Worm (Caenorhabditis elegans): ENCODE results near the gene str-43.

DNA sequence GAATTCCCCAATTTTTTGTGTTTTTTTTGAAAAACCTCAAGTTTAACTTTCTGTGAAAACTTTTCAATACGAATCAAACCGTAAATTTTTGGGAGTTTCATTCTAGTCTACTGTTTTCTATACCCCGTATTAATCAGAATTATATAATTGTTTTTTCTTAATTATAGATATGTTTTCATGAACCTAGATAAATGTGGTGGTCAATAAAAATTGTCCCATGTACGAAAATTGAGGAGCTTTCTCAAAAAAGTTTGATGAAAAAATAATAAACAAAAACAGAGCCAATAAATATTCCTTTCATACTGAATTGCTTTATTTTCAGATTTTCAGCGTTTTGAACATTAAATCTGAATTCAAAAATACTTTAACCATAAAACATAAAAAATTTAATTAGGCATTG, 41.5 kb downstream of the str-43 start, which contains the start of gene Y6E2A.1:
- no peak for TF ChIP-seq snpc-4 (GFP tag; optimal IDR thresholded peaks at IDR 0.05)
- TF ChIP-seq snpc-4 (tag; optimal IDR thresholded peaks at IDR 0.05) = no peak
- no peak for TF ChIP-seq snpc-1.1 (tag; optimal IDR thresholded peaks at IDR 0.05; ENCODE audit: insufficient read depth)
- no peak for TF ChIP-seq B0035.1 (tag; optimal IDR thresholded peaks at IDR 0.05)
- no peak for TF ChIP-seq zim-3 (tag; optimal IDR thresholded peaks at IDR 0.05)
- no peak for TF ChIP-seq zfh-2 (GFP tag; conservative IDR thresholded peaks at IDR 0.05)
- no peak for TF ChIP-seq mcd-1 (GFP tag; IDR thresholded peaks at IDR 0.05)
- TF ChIP-seq dpl-1 (GFP tag; optimal IDR thresholded peaks at IDR 0.05) = no peak
- no peak for TF ChIP-seq F52B5.7 (tag; optimal IDR thresholded peaks at IDR 0.05)
- TF ChIP-seq unc-130 (GFP tag; optimal IDR thresholded peaks at IDR 0.05) = no peak
- no peak for TF ChIP-seq F49E8.2 (tag; optimal IDR thresholded peaks at IDR 0.05; ENCODE audit: insufficient read depth)
- TF ChIP-seq nhr-179 (tag; optimal IDR thresholded peaks at IDR 0.05) = no peak
- TF ChIP-seq repo-1 (tag; optimal IDR thresholded peaks at IDR 0.05) = no peak
- TF ChIP-seq tbx-9 (tag; optimal IDR thresholded peaks at IDR 0.05; ENCODE audit: borderline replicate concordance) = no peak
- TF ChIP-seq F57C9.4 (tag; optimal IDR thresholded peaks at IDR 0.05) = no peak

Measured in whole organism, young adult.